5 worm cellular contexts compared by ENCODE assay signal in the genomic region with DNA sequence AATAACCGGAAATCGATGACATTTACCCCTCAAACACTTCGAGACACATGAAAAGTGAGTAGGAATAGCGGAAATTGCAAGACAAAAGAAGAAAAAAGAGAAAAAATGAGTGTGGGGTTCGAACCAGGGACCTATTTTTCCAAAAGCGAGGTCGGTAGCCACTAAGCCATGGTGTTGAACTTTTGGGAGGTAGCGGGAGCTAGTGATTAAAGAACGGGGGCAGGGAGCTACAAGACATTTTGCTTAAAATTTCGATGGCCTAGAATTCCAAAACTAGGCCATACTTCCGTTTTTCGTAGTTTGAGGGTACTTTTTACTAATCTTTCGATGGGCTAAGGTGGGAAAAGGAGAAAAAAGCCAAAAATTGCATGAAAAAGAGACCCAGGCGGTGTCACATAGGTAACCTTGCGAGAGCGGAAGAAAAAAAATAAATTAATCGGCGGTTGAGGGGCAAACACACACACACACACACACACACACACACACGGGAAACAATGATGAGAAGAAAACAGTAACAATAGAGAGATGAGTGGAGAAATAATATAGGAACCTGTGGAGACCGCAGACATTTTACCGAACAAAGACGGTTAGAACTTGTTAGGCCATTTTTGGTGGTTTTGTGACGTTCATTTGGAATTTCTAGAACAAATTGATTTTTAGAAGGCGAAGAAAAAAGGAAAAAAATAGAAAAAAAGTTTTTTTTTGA.
TF ChIP-seq lines count a peak whose summit lies in the region.

No protein-coding gene starts in this region.

TF ChIP-seq in whole organism, L1 larva, 84 proteins besides CTCF, POLR2A, EP300 and RAD21 (continues in another document):
- TF ChIP-seq sptf-1 (tag; optimal IDR thresholded peaks at IDR 0.05; lab: Kevin White, UChicago) = no peak
- TF ChIP-seq nhr-12 (tag; optimal IDR thresholded peaks at IDR 0.05; lab: Kevin White, UChicago) = no peak
- TF ChIP-seq ceh-88 (GFP tag; IDR thresholded peaks at IDR 0.05; lab: Robert Waterston, UW) = no peak
- TF ChIP-seq ceh-63 (GFP tag; optimal IDR thresholded peaks at IDR 0.05; lab: Kevin White, UChicago) = no peak
- TF ChIP-seq zag-1 (tag; optimal IDR thresholded peaks at IDR 0.05; lab: Kevin White, UChicago) = no peak
- TF ChIP-seq aha-1 (tag; optimal IDR thresholded peaks at IDR 0.05; lab: Kevin White, UChicago) = no peak
- TF ChIP-seq nhr-77 (tag; optimal IDR thresholded peaks at IDR 0.05; lab: Kevin White, UChicago) = no peak
- TF ChIP-seq fkh-4 (tag; optimal IDR thresholded peaks at IDR 0.05; lab: Kevin White, UChicago; ENCODE audit: borderline replicate concordance) = no peak
- TF ChIP-seq skn-1 (tag; optimal IDR thresholded peaks at IDR 0.05; lab: Kevin White, UChicago) = peak; percentile 8
- TF ChIP-seq fkh-8 (tag; optimal IDR thresholded peaks at IDR 0.05; lab: Kevin White, UChicago) = peak; percentile 55
- TF ChIP-seq C16A3.4 (tag; optimal IDR thresholded peaks at IDR 0.05; lab: Kevin White, UChicago) = no peak
- no peak for TF ChIP-seq jun-1 (tag; optimal IDR thresholded peaks at IDR 0.05; lab: Kevin White, UChicago)
- TF ChIP-seq blmp-1 (tag; optimal IDR thresholded peaks at IDR 0.05; lab: Kevin White, UChicago) = peak; percentile 53
- peak; percentile 1 for TF ChIP-seq swsn-7 (tag; optimal IDR thresholded peaks at IDR 0.05; lab: Kevin White, UChicago)
- no peak for TF ChIP-seq alr-1 (tag; optimal IDR thresholded peaks at IDR 0.05; lab: Kevin White, UChicago; ENCODE audit: borderline replicate concordance)
- TF ChIP-seq pag-3 (tag; optimal IDR thresholded peaks at IDR 0.05; lab: Kevin White, UChicago; ENCODE audit: borderline replicate concordance, insufficient read depth) = no peak

TF ChIP-seq in whole organism, L3 larva, 47 proteins besides CTCF, POLR2A, EP300 and RAD21 (continues in another document):
- no peak for TF ChIP-seq nhr-28 (tag; optimal IDR thresholded peaks at IDR 0.05; lab: Kevin White, UChicago)
- TF ChIP-seq tbx-2 (tag; optimal IDR thresholded peaks at IDR 0.05; lab: Kevin White, UChicago) = peak; percentile 19
- no peak for TF ChIP-seq nhr-67 (tag; optimal IDR thresholded peaks at IDR 0.05; lab: Kevin White, UChicago)
- no peak for TF ChIP-seq fkh-2 (tag; optimal IDR thresholded peaks at IDR 0.05; lab: Kevin White, UChicago)
- TF ChIP-seq lin-39 (tag; optimal IDR thresholded peaks at IDR 0.05; lab: Kevin White, UChicago) = peak; percentile 23
- TF ChIP-seq nhr-77 (tag; optimal IDR thresholded peaks at IDR 0.05; lab: Kevin White, UChicago) = no peak
- TF ChIP-seq snpc-4 (tag; optimal IDR thresholded peaks at IDR 0.05; lab: Kevin White, UChicago) = no peak
- TF ChIP-seq ceh-9 (tag; optimal IDR thresholded peaks at IDR 0.05; lab: Kevin White, UChicago) = no peak
- no peak for TF ChIP-seq unc-39 (tag; optimal IDR thresholded peaks at IDR 0.05; lab: Kevin White, UChicago)
- peak; percentile 5 for TF ChIP-seq nhr-25 (tag; optimal IDR thresholded peaks at IDR 0.05; lab: Kevin White, UChicago)
- no peak for TF ChIP-seq elt-3 (tag; optimal IDR thresholded peaks at IDR 0.05; lab: Kevin White, UChicago)
- peak; percentile 22 for TF ChIP-seq pha-4 (tag; optimal IDR thresholded peaks at IDR 0.05; lab: Kevin White, UChicago)
- TF ChIP-seq ZK546.5 (tag; optimal IDR thresholded peaks at IDR 0.05; lab: Kevin White, UChicago) = no peak
- TF ChIP-seq mml-1 (tag; optimal IDR thresholded peaks at IDR 0.05; lab: Kevin White, UChicago) = no peak
- TF ChIP-seq elt-2 (tag; optimal IDR thresholded peaks at IDR 0.05; lab: Kevin White, UChicago) = peak; percentile 17
- peak; percentile 58 for TF ChIP-seq lsy-12 (tag; optimal IDR thresholded peaks at IDR 0.05; lab: Kevin White, UChicago)
- TF ChIP-seq daf-12 (tag; optimal IDR thresholded peaks at IDR 0.05; lab: Kevin White, UChicago) = no peak
- peak; percentile 68 for TF ChIP-seq nhr-43 (tag; optimal IDR thresholded peaks at IDR 0.05; lab: Kevin White, UChicago; ENCODE audit: poor library complexity, severe bottlenecking)

TF ChIP-seq in whole organism, early embryonic, 17 proteins besides CTCF, POLR2A, EP300 and RAD21:
- TF ChIP-seq B0310.2 (tag; optimal IDR thresholded peaks at IDR 0.05; lab: Kevin White, UChicago) (peak; percentile 51), ama-1 (optimal IDR thresholded peaks at IDR 0.05; lab: Kevin White, UChicago) (no peak), hnd-1 (tag; optimal IDR thresholded peaks at IDR 0.05; lab: Kevin White, UChicago) (peak; percentile 49), pes-1 (GFP tag; IDR thresholded peaks at IDR 0.05; lab: Robert Waterston, UW) (peak; percentile 82), sea-1 (GFP tag; conservative IDR thresholded peaks at IDR 0.05; lab: Robert Waterston, UW) (peak; percentile 85), ceh-36 (tag; optimal IDR thresholded peaks at IDR 0.05; lab: Kevin White, UChicago) (peak; percentile 78), F13C5.2 (tag; optimal IDR thresholded peaks at IDR 0.05; lab: Kevin White, UChicago) (peak; percentile 31), aly-1 (tag; optimal IDR thresholded peaks at IDR 0.05; lab: Kevin White, UChicago) (peak; percentile 44), tbx-11 (GFP tag; IDR thresholded peaks at IDR 0.05; lab: Robert Waterston, UW) (peak; percentile 81), ceh-13 (GFP tag; optimal IDR thresholded peaks at IDR 0.05; lab: Kevin White, UChicago) (no peak), hmbx-1 (tag; optimal IDR thresholded peaks at IDR 0.05; lab: Kevin White, UChicago) (no peak), flt-1 (GFP tag; IDR thresholded peaks at IDR 0.05; lab: Robert Waterston, UW) (peak; percentile 72), ets-7 (tag; optimal IDR thresholded peaks at IDR 0.05; lab: Kevin White, UChicago) (no peak), tbx-37 (GFP tag; conservative IDR thresholded peaks at IDR 0.05; lab: Robert Waterston, UW) (peak; percentile 75), tra-4 (tag; optimal IDR thresholded peaks at IDR 0.05; lab: Kevin White, UChicago) (no peak), scrt-1 (GFP tag; IDR thresholded peaks at IDR 0.05; lab: Robert Waterston, UW) (peak; percentile 71), hmg-4 (GFP tag; optimal IDR thresholded peaks at IDR 0.05; lab: Kevin White, UChicago) (peak; percentile 57)
TF ChIP-seq in whole organism, early embryonic: peak in this region for 12.

TF ChIP-seq in whole organism, midembryonic, 9 proteins besides CTCF, POLR2A, EP300 and RAD21:
- TF ChIP-seq cog-1 (tag; optimal IDR thresholded peaks at IDR 0.05; lab: Kevin White, UChicago) (no peak), T22C8.4 (GFP tag; IDR thresholded peaks at IDR 0.05; lab: Robert Waterston, UW) (no peak; the same call in 1 of the 2 replicates), med-1 (GFP tag; optimal IDR thresholded peaks at IDR 0.05; lab: Kevin White, UChicago; ENCODE audit: insufficient read depth) (no peak), klf-2 (GFP tag; conservative IDR thresholded peaks at IDR 0.05; lab: Robert Waterston, UW) (peak; percentile 81), ref-1 (GFP tag; conservative IDR thresholded peaks at IDR 0.05; lab: Robert Waterston, UW) (peak; percentile 63), ztf-23 (GFP tag; IDR thresholded peaks at IDR 0.05; lab: Robert Waterston, UW) (peak; percentile 84), tab-1 (GFP tag; IDR thresholded peaks at IDR 0.05; lab: Robert Waterston, UW) (peak; percentile 86; the same call in 1 of the 2 replicates), flt-1 (GFP tag; IDR thresholded peaks at IDR 0.05; lab: Robert Waterston, UW) (peak; percentile 87), ztf-29 (GFP tag; IDR thresholded peaks at IDR 0.05; lab: Robert Waterston, UW) (0 out of 2 replicates have a peak, but pooled peaks have one; percentile 44)

TF ChIP-seq in whole organism, young adult, 124 proteins besides CTCF, POLR2A, EP300 and RAD21 (continues in another document):
- peak; percentile 79 for TF ChIP-seq rpc-1 (optimal IDR thresholded peaks at IDR 0.05; lab: Kevin White, UChicago)
- TF ChIP-seq rpc-1 (tag; optimal IDR thresholded peaks at IDR 0.05; lab: Kevin White, UChicago) = peak; percentile 82
- TF ChIP-seq ccch-3 (GFP tag; optimal IDR thresholded peaks at IDR 0.05; lab: Kevin White, UChicago) = peak; percentile 61
- peak; percentile 67; the same call in 1 of the 2 replicates for TF ChIP-seq pbrm-1 (GFP tag; IDR thresholded peaks at IDR 0.05; lab: Robert Waterston, UW)
- TF ChIP-seq lin-40 (tag; optimal IDR thresholded peaks at IDR 0.05; lab: Kevin White, UChicago) = no peak
- TF ChIP-seq aptf-2 (GFP tag; conservative IDR thresholded peaks at IDR 0.05; lab: Robert Waterston, UW) = peak; percentile 78
- peak; percentile 59 for TF ChIP-seq snpc-4 (GFP tag; optimal IDR thresholded peaks at IDR 0.05; lab: Kevin White, UChicago)
- peak in 1 of 4 experiments; percentile 58 for TF ChIP-seq snpc-4 (tag; optimal IDR thresholded peaks at IDR 0.05; lab: Kevin White, UChicago)
- TF ChIP-seq efl-1 (GFP tag; optimal IDR thresholded peaks at IDR 0.05; lab: Kevin White, UChicago) = no peak
- TF ChIP-seq B0019.2 (GFP tag; conservative IDR thresholded peaks at IDR 0.05; lab: Robert Waterston, UW) = peak; percentile 64
- 0 out of 2 replicates have a peak, but pooled peaks have one; percentile 28 for TF ChIP-seq Y53G8AR.9 (GFP tag; conservative IDR thresholded peaks at IDR 0.05; lab: Robert Waterston, UW)
- peak; percentile 52 for TF ChIP-seq fkh-3 (tag; optimal IDR thresholded peaks at IDR 0.05; lab: Kevin White, UChicago)
- peak; percentile 43; the same call in 1 of the 2 replicates for TF ChIP-seq attf-3 (GFP tag; conservative IDR thresholded peaks at IDR 0.05; lab: Robert Waterston, UW)
- peak; percentile 60 for TF ChIP-seq mcd-1 (GFP tag; IDR thresholded peaks at IDR 0.05; lab: Robert Waterston, UW)
- TF ChIP-seq sptf-2 (GFP tag; optimal IDR thresholded peaks at IDR 0.05; lab: Kevin White, UChicago) = no peak
- TF ChIP-seq madf-3 (GFP tag; IDR thresholded peaks at IDR 0.05; lab: Robert Waterston, UW) = peak; percentile 71; the same call in 1 of the 2 replicates
- no peak for TF ChIP-seq madf-8 (GFP tag; conservative IDR thresholded peaks at IDR 0.05; lab: Robert Waterston, UW)
- TF ChIP-seq ztf-28 (GFP tag; IDR thresholded peaks at IDR 0.05; lab: Robert Waterston, UW) = peak; percentile 78; the same call in 1 of the 2 replicates
- peak in 1 of 3 experiments; percentile 4 for TF ChIP-seq lin-35 (GFP tag; optimal IDR thresholded peaks at IDR 0.05; lab: Kevin White, UChicago)
- TF ChIP-seq madf-10 (tag; optimal IDR thresholded peaks at IDR 0.05; lab: Kevin White, UChicago) = peak; percentile 53
- peak; percentile 74; the same call in 1 of the 2 replicates for TF ChIP-seq ztf-6 (GFP tag; IDR thresholded peaks at IDR 0.05; lab: Robert Waterston, UW)
- TF ChIP-seq dpl-1 (GFP tag; optimal IDR thresholded peaks at IDR 0.05; lab: Kevin White, UChicago) = no peak
- no peak for TF ChIP-seq unc-62 (GFP tag; optimal IDR thresholded peaks at IDR 0.05; lab: Kevin White, UChicago)
- TF ChIP-seq nhr-80 (tag; optimal IDR thresholded peaks at IDR 0.05; lab: Kevin White, UChicago) = peak; percentile 39
- peak; percentile 52; the same call in 1 of the 2 replicates for TF ChIP-seq lir-1 (GFP tag; conservative IDR thresholded peaks at IDR 0.05; lab: Robert Waterston, UW)
- TF ChIP-seq unc-130 (GFP tag; optimal IDR thresholded peaks at IDR 0.05; lab: Kevin White, UChicago) = peak; percentile 35
- TF ChIP-seq somi-1 (GFP tag; optimal IDR thresholded peaks at IDR 0.05; lab: Kevin White, UChicago) = peak; percentile 35

Comparison
In these comparisons a context has a peak if more than half of its experiments do, and no peak if none do; other contexts are left out.
1. Of the 8 proteins assayed by ChIP-seq in both whole organism, young adult and whole organism, L1 larva: peak only in whole organism, young adult: unc-130; only in whole organism, L1 larva: none; in both: nhr-90; in neither: 2; mixed calls (peak in some experiments, not most) for 4.